Fruit fly (Drosophila melanogaster) whole organism, adult: ENCODE measurements around the gene rno.

Source experiments
- CG11617 ChIP-seq: fragments of 200-800 bp; sonication (Bioruptor generic); optimal IDR thresholded peaks from 2 replicates; lab custom pipeline; 2017; ENCODE audit warnings: mild to moderate bottlenecking, missing biosample characterization, missing genetic modification reagents, missing genetic modification characterization
- CG12768 ChIP-seq: fragments of 200-800 bp; sonication (Bioruptor generic); optimal IDR thresholded peaks from 2 replicates; lab custom pipeline; 2017; ENCODE audit warnings: missing biosample characterization, missing genetic modification characterization, mild to moderate bottlenecking, moderate library complexity, missing genetic modification reagents
- CG14711 ChIP-seq: fragments of 200-800 bp; sonication (Bioruptor generic); optimal IDR thresholded peaks from 2 replicates; lab custom pipeline; 2018; ENCODE audit warnings: missing biosample characterization, mild to moderate bottlenecking, missing genetic modification characterization, moderate library complexity
- CG1620 ChIP-seq: fragments of 200-800 bp; sonication (Bioruptor generic); optimal IDR thresholded peaks from 2 replicates; lab custom pipeline; 2016; ENCODE audit warnings: missing biosample characterization, missing genetic modification characterization
- CG33017 ChIP-seq: fragments of 200-800 bp; sonication (Bioruptor generic); optimal IDR thresholded peaks from 2 replicates; lab custom pipeline; 2018; ENCODE audit warnings: missing biosample characterization, mild to moderate bottlenecking, missing genetic modification characterization, moderate library complexity
- CG5204 ChIP-seq: fragments of 200-800 bp; sonication (Bioruptor generic); optimal IDR thresholded peaks from 2 replicates; lab custom pipeline; 2016; ENCODE audit warnings: missing biosample characterization, missing genetic modification characterization
- CG7045 ChIP-seq: fragments of 200-800 bp; sonication (Bioruptor generic); optimal IDR thresholded peaks from 2 replicates; lab custom pipeline; 2017; ENCODE audit warnings: missing biosample characterization, mild to moderate bottlenecking, missing genetic modification characterization
- CG7101 ChIP-seq: fragments of 200-800 bp; sonication (Bioruptor generic); optimal IDR thresholded peaks from 2 replicates; lab custom pipeline; 2018; ENCODE audit warnings: missing biosample characterization, mild to moderate bottlenecking, missing genetic modification characterization, moderate library complexity
- Clk ChIP-seq: fragments of 200-800 bp; sonication (Bioruptor generic); optimal IDR thresholded peaks from 2 replicates; lab custom pipeline; 2017; ENCODE audit warnings: missing biosample characterization, missing genetic modification characterization
- Crg-1 ChIP-seq: fragments of 200-800 bp; sonication (Bioruptor generic); optimal IDR thresholded peaks from 2 replicates; lab custom pipeline; 2016; ENCODE audit warnings: missing biosample characterization, missing genetic modification characterization
- Hr96 ChIP-seq: fragments of 200-800 bp; sonication (Bioruptor generic); optimal IDR thresholded peaks from 2 replicates; lab custom pipeline; 2016; ENCODE audit warnings: missing biosample characterization, missing genetic modification characterization
- Mnt ChIP-seq: fragments of 200-800 bp; sonication (Bioruptor generic); optimal IDR thresholded peaks from 2 replicates; lab custom pipeline; 2016; ENCODE audit warnings: missing biosample characterization, mild to moderate bottlenecking, missing genetic modification characterization
- bab1 ChIP-seq: fragments of 200-800 bp; sonication (Bioruptor generic); optimal IDR thresholded peaks from 3 replicates; lab custom pipeline; 2019; ENCODE audit warnings: missing biosample characterization, mild to moderate bottlenecking, missing genetic modification characterization, moderate library complexity
- cic ChIP-seq: fragments of 200-800 bp; sonication (Bioruptor generic); optimal IDR thresholded peaks from 2 replicates; lab custom pipeline; 2017; ENCODE audit warnings: missing biosample characterization, mild to moderate bottlenecking, missing genetic modification characterization, moderate library complexity
- cnc ChIP-seq, 2 experiments: fragments of >200 bp; optimal IDR thresholded peaks; 2 replicates each; lab custom pipeline; 2017
- kay ChIP-seq: fragments of 200-800 bp; sonication (Bioruptor generic); peaks from one replicate; lab custom pipeline; 2016; ENCODE audit warnings: missing biosample characterization, missing genetic modification characterization, borderline replicate concordance
- ovo ChIP-seq: fragments of 200-800 bp; sonication (Bioruptor generic); optimal IDR thresholded peaks from 2 replicates; lab custom pipeline; 2016; ENCODE audit warnings: missing biosample characterization, missing genetic modification characterization
- pad ChIP-seq: fragments of 200-800 bp; sonication (Bioruptor generic); optimal IDR thresholded peaks from 3 replicates; lab custom pipeline; 2017; ENCODE audit warnings: missing biosample characterization, missing genetic modification characterization, mild to moderate bottlenecking, moderate library complexity, missing genetic modification reagents
- tj ChIP-seq: fragments of 200-800 bp; sonication (Bioruptor generic); optimal IDR thresholded peaks from 3 replicates; lab custom pipeline; 2017; ENCODE audit warnings: missing biosample characterization, mild to moderate bottlenecking, missing genetic modification characterization, moderate library complexity
- toe ChIP-seq: fragments of 200-800 bp; sonication (Bioruptor generic); optimal IDR thresholded peaks from 2 replicates; lab custom pipeline; 2016; ENCODE audit warnings: missing biosample characterization, missing genetic modification characterization

The rno gene

DNA sequence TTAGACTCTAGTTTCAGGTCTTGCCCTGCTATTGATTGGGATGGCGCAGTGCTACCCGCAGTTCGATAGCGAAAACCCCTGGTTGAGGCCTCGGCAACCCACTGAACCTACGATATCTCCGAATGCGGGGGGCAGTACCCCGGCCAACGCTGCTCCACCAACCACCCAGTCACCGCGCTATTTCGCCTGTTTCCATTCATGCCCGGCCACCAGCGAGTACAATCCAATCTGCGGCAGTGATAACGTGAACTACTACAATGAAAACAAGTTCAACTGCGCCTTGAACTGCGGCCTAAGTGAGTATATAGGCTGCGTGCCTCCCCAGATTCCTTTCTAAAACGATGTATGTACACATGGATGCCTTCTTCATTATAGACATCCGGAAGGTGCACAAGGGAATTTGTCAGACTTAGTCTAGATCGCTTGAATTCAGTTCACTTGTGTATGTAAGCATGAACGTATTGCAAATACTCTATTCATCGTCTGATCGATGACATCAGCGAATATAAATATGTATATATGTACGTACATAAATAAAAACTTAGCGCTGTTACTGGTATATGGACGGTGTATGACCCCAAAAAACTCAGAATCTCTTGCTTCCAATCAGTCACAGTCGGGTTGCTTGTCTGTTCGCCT is 18.0 kb upstream of the rno start, which contains the start of gene CG13877:
TSS of gene CG13877 (plus strand) at position 589 of the 639 bp plus-strand sequence.
- TF ChIP-seq cic (GFP tag; lab: Kevin White, UChicago) (peak; percentile 88), CG33017 (tag; lab: Kevin White, UChicago) (no peak), Hr96 (GFP tag; lab: Kevin White, UChicago) (no peak)

DNA sequence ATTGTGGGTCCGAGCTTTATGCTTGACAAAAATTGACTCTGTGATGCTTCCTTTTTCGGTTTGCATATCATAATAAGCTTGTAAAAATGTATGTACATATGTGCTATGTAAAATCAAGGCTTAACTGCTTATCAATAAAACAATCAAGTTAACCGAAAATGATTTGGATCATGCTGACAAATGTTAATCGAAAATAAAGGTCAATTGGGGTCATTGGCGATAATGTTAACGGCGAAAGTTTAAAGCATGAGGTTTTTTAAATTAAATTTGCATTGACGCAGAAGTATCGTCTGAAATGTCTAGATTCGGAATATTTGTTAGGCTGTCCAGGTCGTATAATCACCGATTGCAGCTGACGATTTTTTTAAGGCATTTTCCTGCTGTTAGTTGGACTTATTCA is 16.8 kb upstream of the rno start, which contains the start of gene Kaz1-ORFB:
TSS of gene Kaz1-ORFB (plus strand) at position 301 of the 400 bp plus-strand sequence.
- TF ChIP-seq CG11617 (GFP tag; lab: Kevin White, UChicago) = no peak
- TF ChIP-seq CG33017 (tag; lab: Kevin White, UChicago) = no peak
- TF ChIP-seq Clk = no peak
- TF ChIP-seq Hr96 (GFP tag; lab: Kevin White, UChicago) = no peak
- TF ChIP-seq CG5204 (GFP tag; lab: Kevin White, UChicago) = no peak
- TF ChIP-seq CG1620 (GFP tag; lab: Kevin White, UChicago) = no peak
- no peak for TF ChIP-seq pad
- no peak for TF ChIP-seq cnc (optimal IDR thresholded peaks at IDR 0.05; lab: Kevin White, UChicago)
- no peak for TF ChIP-seq Crg-1 (GFP tag; lab: Kevin White, UChicago)
- no peak for TF ChIP-seq tj (GFP tag; lab: Kevin White, UChicago)
- TF ChIP-seq CG7045 = no peak
- TF ChIP-seq CG14711 (tag; lab: Kevin White, UChicago) = no peak
- TF ChIP-seq toe (GFP tag; lab: Kevin White, UChicago) = no peak
- TF ChIP-seq CG7101 (tag; lab: Kevin White, UChicago) = no peak
- no peak for TF ChIP-seq CG12768 (GFP tag; lab: Kevin White, UChicago)

DNA sequence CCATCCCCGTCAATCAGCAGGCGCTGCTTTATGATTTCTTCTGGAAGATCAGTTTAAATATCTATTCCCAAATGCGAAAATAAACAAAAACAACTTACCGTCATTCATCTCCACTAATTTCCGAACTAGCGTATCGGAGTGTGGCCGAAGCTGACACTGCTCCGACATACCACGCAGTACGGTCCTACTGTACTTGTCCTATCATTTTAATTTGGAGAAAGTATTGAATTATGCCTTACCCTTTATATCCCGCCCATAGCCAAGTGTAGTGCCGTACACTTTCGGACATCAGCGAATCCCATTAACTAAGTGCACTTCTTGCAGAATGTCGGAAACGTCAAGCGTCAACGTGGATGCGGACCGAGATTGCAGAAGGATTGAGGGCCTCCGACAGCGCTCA is 13.0 kb upstream of the rno start, which contains the start of the genes thoc7 and Dis3l2:
TSS of gene thoc7 (minus strand) at position 168 of the 400 bp plus-strand sequence.
TSS of gene Dis3l2 (plus strand) at position 190 of the 400 bp plus-strand sequence.
- TF ChIP-seq CG5204 (GFP tag; lab: Kevin White, UChicago) (no peak), CG14711 (tag; lab: Kevin White, UChicago) (no peak), Mnt (peak; percentile 3), tj (GFP tag; lab: Kevin White, UChicago) (no peak), pad (no peak), CG7101 (tag; lab: Kevin White, UChicago) (no peak), Hr96 (GFP tag; lab: Kevin White, UChicago) (no peak)

DNA sequence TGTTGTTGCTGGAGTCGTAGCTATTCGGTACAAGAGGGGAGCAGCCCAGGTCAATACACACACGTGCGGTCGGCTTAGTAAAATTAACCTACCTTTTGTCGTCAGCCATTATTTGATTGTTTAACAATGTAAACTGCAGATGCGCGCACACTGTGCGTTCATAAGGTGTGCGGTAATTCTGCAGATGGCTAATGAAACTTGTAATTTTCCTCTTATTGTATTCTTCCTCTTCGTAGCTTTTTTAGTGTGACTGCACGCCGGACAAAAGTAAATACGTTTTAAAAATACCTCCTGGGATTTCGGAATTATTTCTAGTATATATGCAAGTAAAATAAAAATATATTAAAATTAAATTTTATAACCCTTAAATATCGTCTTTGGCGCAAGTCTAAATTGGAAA is 11.6 kb upstream of the rno start, which contains the start of gene Prp4k:
TSS of gene Prp4k (minus strand) at position 258 of the 400 bp plus-strand sequence.
- TF ChIP-seq CG11617 (GFP tag; lab: Kevin White, UChicago) (no peak), Mnt (peak; percentile 82), bab1 (GFP tag; lab: Kevin White, UChicago) (peak; percentile 36)

DNA sequence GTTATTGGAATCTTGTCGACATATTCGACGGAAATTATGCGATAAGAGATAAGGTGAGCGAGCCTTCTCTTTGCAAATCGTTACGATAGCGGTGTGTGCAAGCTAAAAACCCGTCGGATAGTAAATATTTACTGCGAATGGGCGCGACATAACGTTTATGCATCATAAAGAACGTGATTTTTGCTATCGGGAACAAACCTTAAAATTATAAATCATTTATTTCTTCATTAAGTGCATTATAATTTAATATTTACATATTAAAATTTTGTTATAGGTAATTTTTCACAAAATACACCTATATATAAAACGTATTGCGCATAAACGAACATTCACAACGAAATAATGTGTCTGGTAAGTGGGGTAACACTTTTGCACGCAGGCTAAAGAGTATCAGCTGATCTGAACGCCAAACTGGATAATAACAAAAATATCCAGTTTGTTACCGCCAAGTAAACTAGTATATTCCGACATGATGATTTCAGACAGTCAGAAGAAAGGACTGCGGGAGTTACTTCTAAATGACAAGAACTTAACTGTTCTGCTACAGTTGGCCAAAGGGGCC is 6.2 kb upstream of the rno start, which contains the start of the genes Gk1 and CG13876:
TSS of gene Gk1 (minus strand) at position 122 of the 562 bp plus-strand sequence.
TSS of gene CG13876 (plus strand) at position 412 of the 562 bp plus-strand sequence.
- TF ChIP-seq ovo = peak; percentile 90
- TF ChIP-seq pad = peak; percentile 89
- TF ChIP-seq kay = no peak
- TF ChIP-seq cnc (optimal IDR thresholded peaks at IDR 0.05; lab: Kevin White, UChicago) = no peak
- TF ChIP-seq CG33017 (tag; lab: Kevin White, UChicago) = peak; percentile 99
- peak; percentile 97 for TF ChIP-seq CG14711 (tag; lab: Kevin White, UChicago)
- peak; percentile 97 for TF ChIP-seq CG12768 (GFP tag; lab: Kevin White, UChicago)
- peak; percentile 97 for TF ChIP-seq cic (GFP tag; lab: Kevin White, UChicago)
- TF ChIP-seq CG5204 (GFP tag; lab: Kevin White, UChicago) = no peak
- peak; percentile 92 for TF ChIP-seq tj (GFP tag; lab: Kevin White, UChicago)
- TF ChIP-seq Crg-1 (GFP tag; lab: Kevin White, UChicago) = peak; percentile 91
- TF ChIP-seq CG11617 (GFP tag; lab: Kevin White, UChicago) = peak; percentile 98
- peak; percentile 86 for TF ChIP-seq CG1620 (GFP tag; lab: Kevin White, UChicago)
- peak; percentile 90 for TF ChIP-seq Mnt
- no peak for TF ChIP-seq toe (GFP tag; lab: Kevin White, UChicago)
- TF ChIP-seq CG7101 (tag; lab: Kevin White, UChicago) = peak; percentile 99
- peak; percentile 99 for TF ChIP-seq bab1 (GFP tag; lab: Kevin White, UChicago)
- TF ChIP-seq Hr96 (GFP tag; lab: Kevin White, UChicago) = no peak
- TF ChIP-seq Clk = peak; percentile 95
- TF ChIP-seq CG7045 = peak; percentile 98

DNA sequence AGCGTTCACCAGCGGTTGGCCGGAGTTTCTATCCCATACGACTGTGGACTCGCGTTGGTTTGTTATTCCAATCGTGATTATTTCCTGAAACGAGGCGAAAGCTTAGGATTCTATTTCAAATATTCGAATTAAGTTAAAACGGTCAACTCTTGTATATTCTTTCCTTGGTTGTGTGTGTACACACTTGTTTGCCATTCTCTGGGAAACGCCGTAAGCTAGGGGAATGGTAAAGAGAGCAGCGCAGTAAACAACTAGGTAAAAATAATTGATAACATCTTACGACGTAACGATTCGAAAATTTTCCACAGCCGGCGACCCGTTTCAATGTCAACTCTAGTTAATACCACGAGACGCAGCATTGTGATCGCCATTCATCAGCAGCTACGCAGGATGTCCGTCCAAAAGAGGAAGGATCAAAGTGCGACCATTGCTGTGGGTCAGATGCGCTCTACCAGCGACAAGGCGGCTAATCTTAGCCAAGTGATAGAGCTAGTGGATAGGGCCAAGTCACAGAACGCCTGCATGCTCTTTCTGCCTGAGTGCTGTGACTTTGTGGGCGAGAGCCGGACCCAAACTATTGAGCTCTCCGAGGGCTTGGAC is 4.1 kb upstream of the rno start, which contains the start of gene NitFhit:
TSS of gene NitFhit (plus strand) at position 195 of the 600 bp plus-strand sequence.
- TF ChIP-seq CG12768 (GFP tag; lab: Kevin White, UChicago) = peak; percentile 47
- peak; percentile 35 for TF ChIP-seq cic (GFP tag; lab: Kevin White, UChicago)
- peak; percentile 18 for TF ChIP-seq CG11617 (GFP tag; lab: Kevin White, UChicago)
- TF ChIP-seq Mnt = peak; percentile 59
- peak; percentile 45 for TF ChIP-seq bab1 (GFP tag; lab: Kevin White, UChicago)
- TF ChIP-seq tj (GFP tag; lab: Kevin White, UChicago) = no peak
- peak; percentile 91 for TF ChIP-seq pad
- TF ChIP-seq Crg-1 (GFP tag; lab: Kevin White, UChicago) = no peak
